Worm (Caenorhabditis elegans): ENCODE data around the gene klp-7.
A peak's percentile ranks its signal among the peaks of the same experiment; 100 is the strongest.
"Not testable (repeated sequence)": the region's sequence is repeated elsewhere in the genome, so short reads cannot be mapped to it uniquely, and the experiment has no call there.

klp-7 gene

ce11 chrIII:10805625-10806024, at the start of gene klp-7:
Gene klp-7 (plus strand): TSS chrIII:10805925.
- not testable (repeated sequence) for TF ChIP-seq mls-2 (tag; optimal IDR thresholded peaks at IDR 0.05); bed-3 (GFP tag; optimal IDR thresholded peaks at IDR 0.05); drap-1 (GFP tag; optimal IDR thresholded peaks at IDR 0.05)

- no peak for TF ChIP-seq mab-5 (tag; optimal IDR thresholded peaks at IDR 0.05)
Measured at ce11 chrIII:10757540-10757939, 48.2 kb upstream of the klp-7 start, which contains the start of gene rnf-113. Gene rnf-113 (minus strand): TSS chrIII:10757640.

DNA sequence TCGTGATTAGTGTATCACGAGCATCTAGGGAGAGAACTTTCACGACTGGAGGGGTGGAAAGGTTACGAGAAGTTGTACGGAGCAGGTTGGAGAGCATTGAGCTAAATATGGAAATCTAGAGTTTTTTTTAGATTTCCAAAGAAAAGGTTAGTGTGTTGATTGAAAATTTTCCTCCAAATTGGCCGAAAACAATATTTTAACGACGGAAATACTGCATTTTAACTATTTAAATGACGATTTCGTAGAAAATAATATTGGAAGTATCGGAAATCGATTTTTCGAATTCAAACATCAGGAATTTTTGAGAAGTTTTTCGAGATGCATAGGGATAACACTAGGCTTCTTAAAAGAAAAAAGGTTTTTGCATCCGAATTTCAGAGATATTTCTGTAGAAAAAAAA, 47.3 kb upstream of the klp-7 start, which contains the start of gene K01G5.10:
K01G5.10 (minus strand) TSS at position 101 of the 400 bp plus-strand sequence.
- TF ChIP-seq ceh-83 (GFP tag; optimal IDR thresholded peaks at IDR 0.05): no peak
- no peak for TF ChIP-seq tbx-8 (GFP tag; optimal IDR thresholded peaks at IDR 0.05)
- no peak for TF ChIP-seq ztf-11 (tag; optimal IDR thresholded peaks at IDR 0.05)
- no peak for TF ChIP-seq lsy-2 (tag; optimal IDR thresholded peaks at IDR 0.05)
- TF ChIP-seq cnd-1 (tag; optimal IDR thresholded peaks at IDR 0.05): no peak
- no peak for TF ChIP-seq ceh-43 (GFP tag; optimal IDR thresholded peaks at IDR 0.05)
- no peak for TF ChIP-seq blmp-1 (tag; optimal IDR thresholded peaks at IDR 0.05)
- no peak for TF ChIP-seq pha-4 (tag; optimal IDR thresholded peaks at IDR 0.05)
- TF ChIP-seq elt-1 (tag; optimal IDR thresholded peaks at IDR 0.05; ENCODE audit: borderline replicate concordance, insufficient read depth): no peak
- no peak for TF ChIP-seq unc-62 (GFP tag; optimal IDR thresholded peaks at IDR 0.05)
- no peak for TF ChIP-seq drap-1 (GFP tag; optimal IDR thresholded peaks at IDR 0.05)
- no peak for TF ChIP-seq ceh-39 (tag; optimal IDR thresholded peaks at IDR 0.05)

- TF ChIP-seq elt-1 (tag; optimal IDR thresholded peaks at IDR 0.05; ENCODE audit: borderline replicate concordance, insufficient read depth): peak; percentile 72
- TF ChIP-seq lsy-2 (tag; optimal IDR thresholded peaks at IDR 0.05): peak; percentile 94
- TF ChIP-seq lin-32 (GFP tag; optimal IDR thresholded peaks at IDR 0.05): peak; percentile 87
- peak; percentile 99 for TF ChIP-seq sptf-1 (tag; optimal IDR thresholded peaks at IDR 0.05)
- peak; percentile 97 for TF ChIP-seq tbx-8 (GFP tag; optimal IDR thresholded peaks at IDR 0.05)
- peak; percentile 81 for TF ChIP-seq mab-5 (tag; optimal IDR thresholded peaks at IDR 0.05)
- TF ChIP-seq ceh-39 (tag; optimal IDR thresholded peaks at IDR 0.05): peak; percentile 99
- TF ChIP-seq pha-4 (tag; optimal IDR thresholded peaks at IDR 0.05): peak; percentile 100
- TF ChIP-seq nhr-237 (tag; optimal IDR thresholded peaks at IDR 0.05): peak; percentile 99
- peak; percentile 87 for TF ChIP-seq nhr-76 (tag; optimal IDR thresholded peaks at IDR 0.05)
- TF ChIP-seq elt-3 (tag; optimal IDR thresholded peaks at IDR 0.05): peak; percentile 88
- peak; percentile 72 for TF ChIP-seq blmp-1 (tag; optimal IDR thresholded peaks at IDR 0.05)
- TF ChIP-seq flh-1 (GFP tag; optimal IDR thresholded peaks at IDR 0.05): peak; percentile 73
- TF ChIP-seq snpc-4 (tag; optimal IDR thresholded peaks at IDR 0.05): no peak
- peak; percentile 90 for TF ChIP-seq ham-2 (GFP tag; optimal IDR thresholded peaks at IDR 0.05)
- TF ChIP-seq hlh-1 (tag; optimal IDR thresholded peaks at IDR 0.05): peak; percentile 94
- TF ChIP-seq nhr-2 (tag; optimal IDR thresholded peaks at IDR 0.05): peak; percentile 71
- peak; percentile 91 for TF ChIP-seq nhr-28 (tag; optimal IDR thresholded peaks at IDR 0.05)
- peak; percentile 99 for TF ChIP-seq nhr-12 (tag; optimal IDR thresholded peaks at IDR 0.05)
- peak; percentile 97 for TF ChIP-seq unc-120 (tag; optimal IDR thresholded peaks at IDR 0.05; ENCODE audit: poor library complexity, severe bottlenecking)
- TF ChIP-seq lin-13 (tag; optimal IDR thresholded peaks at IDR 0.05): peak; percentile 100
- TF ChIP-seq ces-1 (GFP tag; optimal IDR thresholded peaks at IDR 0.05): peak; percentile 91
- peak; percentile 74 for TF ChIP-seq sem-2 (GFP tag; optimal IDR thresholded peaks at IDR 0.05)
- TF ChIP-seq mep-1 (tag; optimal IDR thresholded peaks at IDR 0.05): peak; percentile 100
- peak; percentile 98 for TF ChIP-seq M03D4.4 (tag; optimal IDR thresholded peaks at IDR 0.05)
- TF ChIP-seq zip-8 (tag; optimal IDR thresholded peaks at IDR 0.05): no peak
- TF ChIP-seq ceh-83 (GFP tag; optimal IDR thresholded peaks at IDR 0.05): peak; percentile 93
- peak; percentile 99 for TF ChIP-seq mls-2 (tag; optimal IDR thresholded peaks at IDR 0.05)
- peak; percentile 88 for TF ChIP-seq bed-3 (GFP tag; optimal IDR thresholded peaks at IDR 0.05)
- peak; percentile 98 for TF ChIP-seq cnd-1 (tag; optimal IDR thresholded peaks at IDR 0.05)
- peak; percentile 99 for TF ChIP-seq ztf-11 (tag; optimal IDR thresholded peaks at IDR 0.05)
- peak; percentile 96 for TF ChIP-seq unc-62 (GFP tag; optimal IDR thresholded peaks at IDR 0.05)
- peak; percentile 96 for TF ChIP-seq unc-39 (tag; optimal IDR thresholded peaks at IDR 0.05)
- peak; percentile 93 for TF ChIP-seq ceh-43 (GFP tag; optimal IDR thresholded peaks at IDR 0.05)
- TF ChIP-seq drap-1 (GFP tag; optimal IDR thresholded peaks at IDR 0.05): peak; percentile 99
Measured at ce11 chrIII:10759050-10760023, 46.4 kb upstream of the klp-7 start, which contains the start of gene tasp-1. Gene tasp-1 (plus strand): TSS chrIII:10759307.
